Worm (Caenorhabditis elegans) whole organism, L1 larva: ENCODE measurements around the gene F52D2.5.

ENCODE experiments used
- C04F5.9 ChIP-seq: sonication (generic microtip); optimal IDR thresholded peaks from 2 replicates; lab custom pipeline; 2016; ENCODE audit warnings: missing genetic modification characterization, missing compliant biosample characterization
- C34B4.2 ChIP-seq: sonication (generic microtip); optimal IDR thresholded peaks from 2 replicates; lab custom pipeline; 2017; ENCODE audit warnings: mild to moderate bottlenecking, missing genetic modification characterization, missing compliant biosample characterization
- Y116A8C.19 ChIP-seq: sonication (generic microtip); optimal IDR thresholded peaks from 2 replicates; lab custom pipeline; 2016; ENCODE audit warnings: missing compliant biosample characterization, missing genetic modification characterization, borderline replicate concordance
- ceh-82 ChIP-seq, 3 experiments: fragments of 150-350 bp in 1 of 3; sonication (generic microtip) in 2 of 3; optimal IDR thresholded peaks; 2 replicates each; lab custom pipeline; 2014 to 2017; ENCODE audit warnings: missing biosample characterization in 3 of 3, missing genetic modification characterization in 3 of 3
- efl-3 ChIP-seq: fragments of 200-800 bp; sonication (Bioruptor generic); optimal IDR thresholded peaks from 2 replicates; lab custom pipeline; 2018; ENCODE audit warnings: mild to moderate bottlenecking, missing genetic modification characterization, missing compliant biosample characterization
- egl-13 ChIP-seq: sonication (generic microtip); optimal IDR thresholded peaks from 2 replicates; lab custom pipeline; 2016; ENCODE audit warnings: missing genotype, missing genetic modification reagents, missing genetic modification characterization, missing compliant biosample characterization
- elt-2 ChIP-seq: sonication (generic microtip); optimal IDR thresholded peaks from 2 replicates; lab custom pipeline; 2016; ENCODE audit warnings: missing genetic modification characterization, mild to moderate bottlenecking, inconsistent platforms, missing compliant biosample characterization, missing genetic modification reagents
- hlh-17 ChIP-seq: fragments of 200-800 bp; sonication (Bioruptor generic); optimal IDR thresholded peaks from 2 replicates; lab custom pipeline; 2018; ENCODE audit warnings: missing genetic modification characterization, mild to moderate bottlenecking, missing compliant biosample characterization, moderate library complexity, borderline replicate concordance
- irx-1 ChIP-seq: sonication (generic microtip); optimal IDR thresholded peaks from 2 replicates; lab custom pipeline; 2016; ENCODE audit warnings: missing genetic modification characterization, missing compliant biosample characterization
- lin-13 ChIP-seq: fragments of 150-350 bp; optimal IDR thresholded peaks from 2 replicates; lab custom pipeline; 2014; ENCODE audit warnings: missing biosample characterization, missing genetic modification reagents, missing genetic modification characterization
- lin-14 ChIP-seq: fragments of 200-800 bp; sonication (Bioruptor generic); optimal IDR thresholded peaks from 2 replicates; lab custom pipeline; 2018; ENCODE audit warnings: mild to moderate bottlenecking, missing genetic modification characterization, moderate library complexity, missing compliant biosample characterization
- lin-35 ChIP-seq, 2 experiments: fragments of 150-350 bp; optimal IDR thresholded peaks; 2 replicates each; lab custom pipeline; 2014; ENCODE audit warnings: missing biosample characterization in 2 of 2, missing genetic modification characterization in 2 of 2, missing genetic modification reagents in 2 of 2
- mab-9 ChIP-seq: fragments of 200-800 bp; sonication (Bioruptor generic); IDR thresholded peaks from 2 replicates; pipeline ENCODE4 v1.3.6; 2022; ENCODE audit warnings: missing genetic modification reagents, missing genetic modification characterization, missing compliant biosample characterization
- mep-1 ChIP-seq: fragments of 150-350 bp; optimal IDR thresholded peaks from 2 replicates; lab custom pipeline; 2014; ENCODE audit warnings: missing biosample characterization, missing genetic modification characterization
- nhr-11 ChIP-seq: fragments of 150-350 bp; optimal IDR thresholded peaks from 2 replicates; lab custom pipeline; 2014; ENCODE audit warnings: missing biosample characterization, missing genetic modification characterization
- nhr-19 ChIP-seq: fragments of 200-800 bp; sonication (Bioruptor generic); conservative IDR thresholded peaks from 2 replicates; pipeline ENCODE4 v1.3.6; 2022; ENCODE audit warnings: missing genetic modification characterization, missing compliant biosample characterization
- nhr-20 ChIP-seq: sonication (generic microtip); optimal IDR thresholded peaks from 2 replicates; lab custom pipeline; 2016; ENCODE audit warnings: mild to moderate bottlenecking, missing genetic modification characterization, missing compliant biosample characterization
- nhr-28 ChIP-seq: fragments of 150-350 bp; optimal IDR thresholded peaks from 2 replicates; lab custom pipeline; 2014; ENCODE audit warnings: missing biosample characterization, missing genetic modification characterization
- nhr-47 ChIP-seq: sonication (generic microtip); optimal IDR thresholded peaks from 2 replicates; lab custom pipeline; 2016; ENCODE audit warnings: mild to moderate bottlenecking, missing genetic modification characterization, moderate library complexity, missing compliant biosample characterization
- nhr-71 ChIP-seq: sonication (generic microtip); optimal IDR thresholded peaks from 2 replicates; lab custom pipeline; 2016; ENCODE audit warnings: mild to moderate bottlenecking, missing genetic modification characterization, moderate library complexity, missing compliant biosample characterization
- nhr-76 ChIP-seq: sonication (generic microtip); optimal IDR thresholded peaks from 2 replicates; lab custom pipeline; 2017; ENCODE audit warnings: missing biosample characterization, missing genetic modification characterization
- pag-3 ChIP-seq: sonication (generic microtip); optimal IDR thresholded peaks from 2 replicates; lab custom pipeline; 2017; ENCODE audit warnings: missing genetic modification characterization, mild to moderate bottlenecking, missing compliant biosample characterization, antibody characterized with exemption, borderline replicate concordance; ENCODE audit not compliant: insufficient read depth
- pqm-1 ChIP-seq: sonication (generic microtip); optimal IDR thresholded peaks from 3 replicates; lab custom pipeline; 2017; ENCODE audit warnings: missing biosample characterization, missing genetic modification characterization
- rnt-1 ChIP-seq: sonication (generic microtip); optimal IDR thresholded peaks from 2 replicates; lab custom pipeline; 2016; ENCODE audit warnings: mild to moderate bottlenecking, missing genetic modification characterization, moderate library complexity, missing compliant biosample characterization
- skn-1 ChIP-seq: fragments of 150-350 bp; optimal IDR thresholded peaks from 2 replicates; lab custom pipeline; 2014; ENCODE audit warnings: missing biosample characterization, missing genetic modification characterization
- tlp-1 ChIP-seq: fragments of 150-350 bp; optimal IDR thresholded peaks from 2 replicates; lab custom pipeline; 2014; ENCODE audit warnings: missing biosample characterization, missing genetic modification characterization
- unc-86 ChIP-seq: sonication (generic microtip); optimal IDR thresholded peaks from 2 replicates; lab custom pipeline; 2016; ENCODE audit warnings: missing genetic modification characterization, missing compliant biosample characterization
- vab-15 ChIP-seq: sonication (generic microtip); optimal IDR thresholded peaks from 2 replicates; lab custom pipeline; 2017; ENCODE audit warnings: missing genotype, mild to moderate bottlenecking, missing genetic modification characterization, missing compliant biosample characterization
- xbp-1 ChIP-seq: sonication (generic microtip); optimal IDR thresholded peaks from 2 replicates; lab custom pipeline; 2016; ENCODE audit warnings: missing genetic modification characterization, missing compliant biosample characterization
- ztf-4 ChIP-seq: fragments of 150-350 bp; optimal IDR thresholded peaks from 2 replicates; lab custom pipeline; 2014; ENCODE audit warnings: missing biosample characterization, missing genetic modification characterization

The F52D2.5 gene

ce11 chrX:1974699-1975098 is at the start of gene F52D2.5:
F52D2.5 (minus strand) TSS chrX:1974799.
- no peak for TF ChIP-seq pqm-1 (tag; lab: Kevin White, UChicago)
- TF ChIP-seq nhr-47 (tag; lab: Kevin White, UChicago), result no peak
- TF ChIP-seq lin-35 (GFP tag; optimal IDR thresholded peaks at IDR 0.05; lab: Kevin White, UChicago), result no peak
- TF ChIP-seq nhr-76 (tag; lab: Kevin White, UChicago), result no peak
- TF ChIP-seq unc-86 (tag; lab: Kevin White, UChicago), result no peak
- TF ChIP-seq mab-9 (GFP tag; lab: Robert Waterston, UW), result no peak
- TF ChIP-seq mep-1 (tag; lab: Kevin White, UChicago), result no peak
- no peak for TF ChIP-seq C04F5.9 (tag; lab: Kevin White, UChicago)
- TF ChIP-seq efl-3, result no peak
- TF ChIP-seq rnt-1 (tag; lab: Kevin White, UChicago), result no peak
- TF ChIP-seq xbp-1, result no peak
- TF ChIP-seq egl-13 (tag; lab: Kevin White, UChicago), result no peak
- TF ChIP-seq nhr-11 (tag; lab: Kevin White, UChicago), result no peak
- no peak for TF ChIP-seq C34B4.2

- TF ChIP-seq elt-2 (tag; lab: Kevin White, UChicago) (peak; percentile 51), skn-1 (no peak), Y116A8C.19 (no peak), lin-35 (GFP tag; optimal IDR thresholded peaks at IDR 0.05; lab: Kevin White, UChicago) (peak in 1 of 2 experiments; percentile 31), nhr-71 (tag; lab: Kevin White, UChicago) (peak; percentile 4)
These were observed 47.0 kb upstream of the F52D2.5 start for ce11 chrX:2021558-2021957.

ce11 chrX:2018848-2019247 is 44.2 kb upstream of the F52D2.5 start, which contains the start of gene Y102A11A.3:
Y102A11A.3 (plus strand) TSS chrX:2019148.
- TF ChIP-seq nhr-20 (tag; lab: Kevin White, UChicago) (no peak), lin-13 (no peak), pqm-1 (tag; lab: Kevin White, UChicago) (no peak), nhr-19 (GFP tag; lab: Robert Waterston, UW) (no peak), irx-1 (tag; lab: Kevin White, UChicago) (no peak), tlp-1 (tag; lab: Kevin White, UChicago) (no peak), lin-14 (no peak), pag-3 (tag; lab: Kevin White, UChicago) (no peak), C34B4.2 (no peak), Y116A8C.19 (no peak), nhr-28 (no peak)

DNA sequence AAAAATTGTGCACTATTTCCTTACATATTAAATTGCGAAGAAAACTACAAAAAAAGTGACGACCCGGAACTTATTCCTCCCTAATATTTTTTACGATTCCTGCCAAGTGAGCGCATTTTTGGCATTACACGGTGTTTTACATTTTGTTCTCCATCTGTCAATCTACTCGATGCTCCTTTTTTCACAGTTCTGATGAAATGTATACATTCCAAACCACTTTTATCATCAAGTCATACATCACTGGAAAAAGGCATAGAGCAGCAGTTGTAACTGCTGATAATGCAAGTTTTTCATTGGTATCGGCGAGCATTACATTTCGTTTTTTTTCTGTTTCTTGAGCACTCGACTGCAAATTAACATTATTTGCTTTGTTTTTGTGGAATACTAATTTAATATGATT is 43.6 kb upstream of the F52D2.5 start:
- TF ChIP-seq elt-2 (tag; lab: Kevin White, UChicago) (peak; percentile 22), lin-35 (GFP tag; optimal IDR thresholded peaks at IDR 0.05; lab: Kevin White, UChicago) (peak in 1 of 2 experiments; percentile 8), ztf-4 (tag; lab: Kevin White, UChicago) (no peak)

DNA sequence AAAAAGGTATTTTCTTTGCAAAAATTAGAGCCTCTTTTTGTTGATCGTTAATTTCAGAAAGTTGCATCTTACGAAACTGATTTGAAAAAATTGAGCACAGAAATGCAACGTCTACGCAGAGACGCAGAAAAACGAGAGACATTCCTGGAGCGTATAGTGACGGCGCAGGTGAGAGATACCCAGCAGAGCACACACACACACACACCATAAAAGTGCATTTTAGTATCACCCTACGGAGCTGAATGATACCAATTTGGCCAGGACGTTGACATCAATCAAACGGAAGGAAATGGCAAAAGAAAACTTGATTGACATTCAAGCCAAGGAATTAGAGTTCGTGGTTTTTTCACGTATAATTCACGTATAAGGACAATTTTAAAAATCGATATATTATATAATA is 39.9 kb upstream of the F52D2.5 start:
- peak; percentile 66 for TF ChIP-seq elt-2 (tag; lab: Kevin White, UChicago)
- TF ChIP-seq lin-35 (GFP tag; optimal IDR thresholded peaks at IDR 0.05; lab: Kevin White, UChicago), result peak in 1 of 2 experiments; percentile 2
- peak; percentile 29 for TF ChIP-seq lin-14
- TF ChIP-seq hlh-17 (GFP tag; lab: Kevin White, UChicago), result no peak
- no peak for TF ChIP-seq vab-15 (tag; lab: Kevin White, UChicago)

ce11 chrX:2013912-2014311 is 39.3 kb upstream of the F52D2.5 start:
- TF ChIP-seq skn-1 (peak; percentile 69), lin-14 (peak; percentile 19), nhr-28 (no peak), ceh-82 (tag; optimal IDR thresholded peaks at IDR 0.05; lab: Kevin White, UChicago) (peak in 2 of 3 experiments; percentile 14 to 15)
